Fruit fly (Drosophila melanogaster) whole organism, wandering third instar larva: ENCODE results near the gene mge.
A peak's percentile ranks its signal among the peaks of the same experiment; 100 is the strongest.

Experiments
- Abd-B ChIP-seq: fragments of >200 bp; optimal IDR thresholded peaks from 2 replicates; lab custom pipeline; 2017; ENCODE audit warnings: missing biosample characterization, missing genetic modification characterization
- CG32264 ChIP-seq: fragments of 200-800 bp; sonication (Bioruptor generic); optimal IDR thresholded peaks from 2 replicates; lab custom pipeline; 2016; ENCODE audit warnings: missing biosample characterization, missing genetic modification characterization
- CG9705 ChIP-seq: fragments of 200-800 bp; sonication (Bioruptor generic); optimal IDR thresholded peaks from 2 replicates; lab custom pipeline; 2018; ENCODE audit warnings: missing biosample characterization, mild to moderate bottlenecking, missing genetic modification characterization
- CrebA ChIP-seq: fragments of 200-800 bp; sonication (Bioruptor generic); optimal IDR thresholded peaks from 2 replicates; lab custom pipeline; 2016; ENCODE audit warnings: missing biosample characterization, mild to moderate bottlenecking, missing genetic modification characterization, borderline replicate concordance
- Dfd ChIP-seq: fragments of >200 bp; optimal IDR thresholded peaks from 2 replicates; lab custom pipeline; 2017; ENCODE audit warnings: missing biosample characterization, missing genetic modification characterization
- Dif ChIP-seq: fragments of 200-275, 200-300 bp; sonication (Bioruptor generic); optimal IDR thresholded peaks from 2 replicates; lab custom pipeline; 2018; ENCODE audit warnings: missing biosample characterization, missing genetic modification characterization; ENCODE audit not compliant: partially characterized antibody
- GATAd ChIP-seq: sonication (Bioruptor generic); optimal IDR thresholded peaks from 2 replicates; lab custom pipeline; 2016; ENCODE audit warnings: missing biosample characterization, missing genetic modification characterization
- HLH106 ChIP-seq: fragments of 200-800 bp; optimal IDR thresholded peaks from 3 replicates; lab custom pipeline; 2019; ENCODE audit warnings: missing biosample characterization, mild to moderate bottlenecking, missing genetic modification characterization, moderate library complexity
- Hnf4 ChIP-seq: fragments of 200-800 bp; sonication (Bioruptor generic); optimal IDR thresholded peaks from 2 replicates; lab custom pipeline; 2016; ENCODE audit warnings: missing biosample characterization, mild to moderate bottlenecking, missing genetic modification characterization
- Hr83 ChIP-seq: fragments of 200-300 bp; sonication (Bioruptor generic); optimal IDR thresholded peaks from 2 replicates; lab custom pipeline; 2016; ENCODE audit warnings: missing biosample characterization, mild to moderate bottlenecking, missing genetic modification characterization, moderate library complexity; ENCODE audit not compliant: poor library complexity, severe bottlenecking
- Mio ChIP-seq: sonication (Bioruptor generic); optimal IDR thresholded peaks from 2 replicates; lab custom pipeline; 2016; ENCODE audit warnings: missing biosample characterization, missing genetic modification characterization
- N ChIP-seq: fragments of >200 bp; optimal IDR thresholded peaks from 2 replicates; lab custom pipeline; 2018; ENCODE audit warnings: missing biosample characterization, missing external identifiers, missing genetic modification characterization
- OdsH ChIP-seq: fragments of 200-800 bp; sonication (Bioruptor generic); optimal IDR thresholded peaks from 2 replicates; lab custom pipeline; 2016; ENCODE audit warnings: missing biosample characterization, mild to moderate bottlenecking, missing genetic modification characterization
- Rel ChIP-seq, 2 experiments: fragments of 200-800 bp; sonication (Bioruptor generic) in 1 of 2; optimal IDR thresholded peaks; 2 replicates in 1 of 2; 3 replicates in 1 of 2; lab custom pipeline; 2016 to 2019; ENCODE audit warnings: mild to moderate bottlenecking in 2 of 2, missing biosample characterization in 2 of 2, missing genetic modification characterization in 2 of 2, moderate library complexity in 1 of 2
- Sp1 ChIP-seq: fragments of 200-800 bp; sonication (Bioruptor generic); optimal IDR thresholded peaks from 3 replicates; lab custom pipeline; 2019; ENCODE audit warnings: missing biosample characterization, mild to moderate bottlenecking, missing genetic modification characterization, moderate library complexity
- br ChIP-seq: fragments of 200-800 bp; sonication (Bioruptor generic); optimal IDR thresholded peaks from 2 replicates; lab custom pipeline; 2016; ENCODE audit warnings: missing biosample characterization, missing genetic modification characterization
- dl ChIP-seq, 2 experiments: fragments of 175-275, 200-275 bp in 1 of 2; fragments of 200-275 bp in 1 of 2; sonication (Bioruptor generic); optimal IDR thresholded peaks; lab custom pipeline; 2018; ENCODE audit warnings: mild to moderate bottlenecking in 2 of 2, missing biosample characterization in 2 of 2, missing genetic modification characterization in 2 of 2, moderate library complexity in 2 of 2; ENCODE audit not compliant: partially characterized antibody in 2 of 2, insufficient read depth in 1 of 2
- dsf ChIP-seq: sonication (Bioruptor generic); optimal IDR thresholded peaks from 2 replicates; lab custom pipeline; 2016; ENCODE audit warnings: missing biosample characterization, missing genetic modification characterization, borderline replicate concordance
- ey ChIP-seq: fragments of 200-800 bp; sonication (Bioruptor generic); optimal IDR thresholded peaks from 2 replicates; lab custom pipeline; 2016; ENCODE audit warnings: missing biosample characterization, missing genetic modification characterization
- foxo ChIP-seq, 2 experiments: fragments of 200-800 bp; sonication (Bioruptor generic); optimal IDR thresholded peaks; 2 replicates in 1 of 2; 3 replicates in 1 of 2; lab custom pipeline; 2016 to 2017; ENCODE audit warnings: missing biosample characterization in 2 of 2, missing genetic modification characterization in 2 of 2
- fru ChIP-seq: fragments of 200-800 bp; sonication (Bioruptor generic); optimal IDR thresholded peaks from 3 replicates; lab custom pipeline; 2016; ENCODE audit warnings: missing biosample characterization, mild to moderate bottlenecking, missing genetic modification characterization
- h ChIP-seq: fragments of 200-800 bp; sonication (Bioruptor generic); optimal IDR thresholded peaks from 3 replicates; lab custom pipeline; 2016; ENCODE audit warnings: missing biosample characterization, mild to moderate bottlenecking, missing genetic modification characterization
- jim ChIP-seq: fragments of 175-275, 200-325 bp; sonication (Bioruptor generic); optimal IDR thresholded peaks from 2 replicates; lab custom pipeline; 2016; ENCODE audit warnings: missing biosample characterization, mild to moderate bottlenecking, missing genetic modification characterization
- lola ChIP-seq: fragments of >200 bp; optimal IDR thresholded peaks from 2 replicates; lab custom pipeline; 2017; ENCODE audit warnings: missing biosample characterization, missing genetic modification characterization
- pan ChIP-seq: fragments of >200 bp; optimal IDR thresholded peaks from 2 replicates; lab custom pipeline; 2017
- psq ChIP-seq: fragments of 200-800 bp; sonication (Bioruptor generic); optimal IDR thresholded peaks from 3 replicates; lab custom pipeline; 2017; ENCODE audit warnings: missing biosample characterization, mild to moderate bottlenecking, missing genetic modification characterization, moderate library complexity
- rgr ChIP-seq: fragments of 200-800 bp; sonication (Bioruptor generic); optimal IDR thresholded peaks from 3 replicates; lab custom pipeline; 2016; ENCODE audit warnings: missing biosample characterization, mild to moderate bottlenecking, missing genetic modification characterization
- sage ChIP-seq: fragments of 200-800 bp; sonication (Bioruptor generic); optimal IDR thresholded peaks from 2 replicates; lab custom pipeline; 2016; ENCODE audit warnings: missing biosample characterization, mild to moderate bottlenecking, missing genetic modification characterization
- tai ChIP-seq: sonication (Bioruptor generic); optimal IDR thresholded peaks from 2 replicates; lab custom pipeline; 2016; ENCODE audit warnings: missing biosample characterization, missing genetic modification characterization
- usp ChIP-seq: fragments of >200 bp; optimal IDR thresholded peaks from 2 replicates; lab custom pipeline; 2017; ENCODE audit warnings: missing biosample characterization, missing genetic modification characterization
- woc ChIP-seq: sonication (Bioruptor generic); optimal IDR thresholded peaks from 2 replicates; lab custom pipeline; 2016; ENCODE audit warnings: missing biosample characterization, mild to moderate bottlenecking, missing genetic modification characterization

mge gene

dm6 chr3L:3923631-3924274 lies 14.0 kb upstream of the mge start:
- TF ChIP-seq HLH106 (tag; lab: Kevin White, UChicago): no peak
- TF ChIP-seq CrebA (GFP tag; lab: Kevin White, UChicago): peak; percentile 38
- TF ChIP-seq OdsH (GFP tag; lab: Kevin White, UChicago): no peak
- TF ChIP-seq Rel (GFP tag; optimal IDR thresholded peaks at IDR 0.05; lab: Kevin White, UChicago): no peak
- TF ChIP-seq Rel (tag; optimal IDR thresholded peaks at IDR 0.05; lab: Kevin White, UChicago): peak; percentile 93
- TF ChIP-seq h: peak; percentile 39

dm6 chr3L:3912134-3912533 lies 2.4 kb upstream of the mge start:
- TF ChIP-seq dsf (GFP tag; lab: Kevin White, UChicago) (no peak), jim (GFP tag; lab: Kevin White, UChicago) (no peak), foxo (GFP tag; optimal IDR thresholded peaks at IDR 0.05; lab: Kevin White, UChicago) (no peak), fru (GFP tag; lab: Kevin White, UChicago) (no peak), lola (no peak), pan (lab: Kevin White, UChicago) (no peak), h (no peak)

DNA sequence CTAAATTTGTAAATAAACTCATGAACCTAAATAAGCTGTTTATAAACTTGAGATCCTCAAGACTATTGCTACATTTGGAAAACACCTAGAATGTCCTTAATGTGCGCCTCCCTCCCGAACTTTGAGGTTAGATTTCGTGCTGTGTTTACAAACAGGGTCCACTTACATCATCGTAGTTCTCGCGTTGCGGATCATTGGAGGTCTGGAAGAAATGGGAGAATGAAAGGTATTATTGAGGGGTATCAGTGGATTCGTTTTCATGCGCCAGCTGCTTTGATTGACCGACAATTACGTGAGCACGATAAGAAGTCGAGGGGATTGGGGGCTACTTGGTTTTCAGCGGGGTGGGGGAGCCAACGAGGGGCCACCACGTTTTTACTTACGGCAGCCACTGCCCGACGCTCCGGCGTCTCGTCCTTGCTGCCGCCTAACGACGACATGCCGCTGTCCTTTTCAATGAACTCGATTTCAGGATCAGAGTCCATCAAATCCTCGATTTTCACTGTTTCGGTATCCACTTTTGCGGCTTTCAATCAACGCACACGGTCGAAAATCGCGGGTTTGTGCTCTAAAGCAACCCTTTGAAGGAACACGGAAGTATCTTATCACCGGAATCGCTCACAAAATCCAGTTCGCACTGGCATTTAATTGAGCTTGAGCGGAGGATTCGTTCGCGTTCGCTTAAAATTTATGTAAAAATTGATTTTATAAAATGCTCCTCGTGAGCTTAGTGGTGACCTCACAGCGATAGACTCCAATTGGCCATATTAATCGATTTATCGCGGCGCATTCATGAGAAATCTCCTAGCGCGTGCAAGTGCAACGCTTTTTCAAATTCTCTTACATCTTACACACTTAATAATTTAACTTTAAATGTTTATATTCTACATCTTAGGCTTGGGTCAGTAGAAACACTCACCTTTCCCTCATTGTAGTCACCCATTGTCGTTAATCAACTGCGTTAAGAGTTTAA lies 607 bp downstream of the mge start:
- no peak for TF ChIP-seq Rel (GFP tag; optimal IDR thresholded peaks at IDR 0.05; lab: Kevin White, UChicago)
- TF ChIP-seq Rel (tag; optimal IDR thresholded peaks at IDR 0.05; lab: Kevin White, UChicago): no peak
- TF ChIP-seq HLH106 (tag; lab: Kevin White, UChicago): no peak
- TF ChIP-seq Hr83 (GFP tag; lab: Kevin White, UChicago): peak; percentile 7
- TF ChIP-seq sage (GFP tag; lab: Kevin White, UChicago): peak; percentile 73
- no peak for TF ChIP-seq ey (GFP tag; lab: Kevin White, UChicago)

- TF ChIP-seq N (no peak), Rel (GFP tag; optimal IDR thresholded peaks at IDR 0.05; lab: Kevin White, UChicago) (no peak), Rel (tag; optimal IDR thresholded peaks at IDR 0.05; lab: Kevin White, UChicago) (peak; percentile 40), GATAd (GFP tag; lab: Kevin White, UChicago) (no peak), usp (GFP tag; lab: Kevin White, UChicago) (no peak), Hnf4 (GFP tag; lab: Kevin White, UChicago) (peak; percentile 76)
Observed at dm6 chr3L:3905111-3905510, 4.6 kb downstream of the mge start, which contains the start of gene ida. Gene ida (plus strand): TSS chr3L:3905344.

dm6 chr3L:3903301-3903700 lies 6.4 kb downstream of the mge start, which contains the start of gene Sc2:
Gene Sc2 (plus strand): TSS chr3L:3903492.
- TF ChIP-seq CrebA (GFP tag; lab: Kevin White, UChicago) (no peak), dl (GFP tag; optimal IDR thresholded peaks at IDR 0.05; lab: Kevin White, UChicago; ENCODE audit: insufficient read depth in 1 of 2, partially characterized antibody in 2 of 2) (peak in 1 of 2 experiments; percentile 19), woc (GFP tag; lab: Kevin White, UChicago) (no peak), Hnf4 (GFP tag; lab: Kevin White, UChicago) (peak; percentile 28), Hr83 (GFP tag; lab: Kevin White, UChicago) (peak; percentile 59), Dif (GFP tag; lab: Kevin White, UChicago) (peak; percentile 73), GATAd (GFP tag; lab: Kevin White, UChicago) (no peak), h (no peak), dsf (GFP tag; lab: Kevin White, UChicago) (no peak), rgr (peak; percentile 70), Abd-B (GFP tag; lab: Kevin White, UChicago) (no peak), br (no peak), foxo (GFP tag; optimal IDR thresholded peaks at IDR 0.05; lab: Kevin White, UChicago) (no peak), CG9705 (GFP tag; lab: Kevin White, UChicago) (no peak), tai (GFP tag; lab: Kevin White, UChicago) (no peak), OdsH (GFP tag; lab: Kevin White, UChicago) (no peak), sage (GFP tag; lab: Kevin White, UChicago) (no peak), psq (no peak), Mio (GFP tag; lab: Kevin White, UChicago) (no peak), Sp1 (GFP tag; lab: Kevin White, UChicago) (no peak), HLH106 (tag; lab: Kevin White, UChicago) (no peak), CG32264 (GFP tag; lab: Kevin White, UChicago) (no peak), N (no peak), fru (GFP tag; lab: Kevin White, UChicago) (no peak), Rel (GFP tag; optimal IDR thresholded peaks at IDR 0.05; lab: Kevin White, UChicago) (no peak), Rel (tag; optimal IDR thresholded peaks at IDR 0.05; lab: Kevin White, UChicago) (peak; percentile 96), Dfd (no peak)
